Worm (Caenorhabditis elegans) whole organism, L4/young adult: Measurements from ENCODE around the gene fut-3.

Experiments used
- W03F9.2 ChIP-seq: fragments of 150-350 bp; optimal IDR thresholded peaks from 2 replicates; lab custom pipeline; 2014; ENCODE audit warnings: missing biosample characterization, missing genetic modification characterization
- dao-5 ChIP-seq: sonication (generic microtip); optimal IDR thresholded peaks from 2 replicates; lab custom pipeline; 2016; ENCODE audit warnings: missing genotype, missing genetic modification characterization, moderate library complexity, missing compliant biosample characterization
- him-1 ChIP-seq: sonication (generic microtip); optimal IDR thresholded peaks from 2 replicates; lab custom pipeline; 2016; ENCODE audit warnings: missing genotype, missing genetic modification reagents, missing genetic modification characterization, missing compliant biosample characterization

Gene fut-3

ce11 chrII:5680703-5681102 lies 21.1 kb upstream of the fut-3 start, which contains the start of gene flp-27:
Gene flp-27, plus strand, starts transcription at chrII:5681003.
- no peak for TF ChIP-seq dao-5 (tag; lab: Kevin White, UChicago)
- TF ChIP-seq W03F9.2 (tag; lab: Kevin White, UChicago): no peak
- no peak for TF ChIP-seq him-1 (tag; lab: Kevin White, UChicago)

- no peak for TF ChIP-seq W03F9.2 (tag; lab: Kevin White, UChicago)
- TF ChIP-seq him-1 (tag; lab: Kevin White, UChicago): no peak
- TF ChIP-seq dao-5 (tag; lab: Kevin White, UChicago): no peak
These were observed 10.0 kb upstream of the fut-3 start, which contains the start of gene C25H3.17 for ce11 chrII:5669580-5669979. Gene C25H3.17, minus strand, starts transcription at chrII:5669680.

ce11 chrII:5668830-5669229 lies 9.3 kb upstream of the fut-3 start, which contains the start of gene C25H3.7:
Gene C25H3.7, minus strand, starts transcription at chrII:5668930.
- TF ChIP-seq W03F9.2 (tag; lab: Kevin White, UChicago): no peak
- TF ChIP-seq him-1 (tag; lab: Kevin White, UChicago): no peak
- no peak for TF ChIP-seq dao-5 (tag; lab: Kevin White, UChicago)

ce11 chrII:5667540-5667939 lies 8.0 kb upstream of the fut-3 start:
- TF ChIP-seq dao-5 (tag; lab: Kevin White, UChicago): no peak
- no peak for TF ChIP-seq him-1 (tag; lab: Kevin White, UChicago)
- no peak for TF ChIP-seq W03F9.2 (tag; lab: Kevin White, UChicago)

ce11 chrII:5665991-5666390 lies 6.4 kb upstream of the fut-3 start, which contains the start of gene C25H3.16:
Gene C25H3.16, plus strand, starts transcription at chrII:5666291.
- TF ChIP-seq him-1 (tag; lab: Kevin White, UChicago) (no peak), dao-5 (tag; lab: Kevin White, UChicago) (no peak)

ce11 chrII:5665029-5665428 lies 5.5 kb upstream of the fut-3 start, which contains the start of gene C25H3.15:
Gene C25H3.15, plus strand, starts transcription at chrII:5665329.
- TF ChIP-seq W03F9.2 (tag; lab: Kevin White, UChicago) (no peak), him-1 (tag; lab: Kevin White, UChicago) (no peak), dao-5 (tag; lab: Kevin White, UChicago) (no peak)

ce11 chrII:5663180-5663791 lies 3.7 kb upstream of the fut-3 start:
- no peak for TF ChIP-seq dao-5 (tag; lab: Kevin White, UChicago)
- no peak for TF ChIP-seq him-1 (tag; lab: Kevin White, UChicago)
- no peak for TF ChIP-seq W03F9.2 (tag; lab: Kevin White, UChicago)

- TF ChIP-seq W03F9.2 (tag; lab: Kevin White, UChicago) (no peak), dao-5 (tag; lab: Kevin White, UChicago) (peak; percentile 69), him-1 (tag; lab: Kevin White, UChicago) (peak; percentile 84)
These were observed 2.2 kb upstream of the fut-3 start for ce11 chrII:5661735-5662177.

- TF ChIP-seq dao-5 (tag; lab: Kevin White, UChicago) (no peak), W03F9.2 (tag; lab: Kevin White, UChicago) (peak; percentile 33), him-1 (tag; lab: Kevin White, UChicago) (peak; percentile 73)
These were observed 1.5 kb upstream of the fut-3 start, which contains the start of the genes ift-43 and mdt-26 for ce11 chrII:5660736-5661734. Gene ift-43, minus strand, starts transcription at chrII:5660786. Gene mdt-26, plus strand, starts transcription at chrII:5661181.

- TF ChIP-seq W03F9.2 (tag; lab: Kevin White, UChicago) (no peak), him-1 (tag; lab: Kevin White, UChicago) (no peak)
These were observed 580 bp upstream of the fut-3 start for ce11 chrII:5660155-5660554.

- TF ChIP-seq dao-5 (tag; lab: Kevin White, UChicago) (no peak), W03F9.2 (tag; lab: Kevin White, UChicago) (no peak), him-1 (tag; lab: Kevin White, UChicago) (no peak)
These were observed 5.4 kb downstream of the fut-3 start, which contains the start of gene F59E12.1 for ce11 chrII:5654215-5654614. Gene F59E12.1, plus strand, starts transcription at chrII:5654515.

- no peak for TF ChIP-seq him-1 (tag; lab: Kevin White, UChicago)
- TF ChIP-seq W03F9.2 (tag; lab: Kevin White, UChicago): no peak
- no peak for TF ChIP-seq dao-5 (tag; lab: Kevin White, UChicago)
These were observed 7.2 kb downstream of the fut-3 start, which contains the start of gene bli-2 for ce11 chrII:5652334-5652733. Gene bli-2, minus strand, starts transcription at chrII:5652434.

- TF ChIP-seq him-1 (tag; lab: Kevin White, UChicago) (no peak), W03F9.2 (tag; lab: Kevin White, UChicago) (no peak), dao-5 (tag; lab: Kevin White, UChicago) (no peak)
These were observed 8.1 kb downstream of the fut-3 start for ce11 chrII:5651426-5651825.
